Worm (Caenorhabditis elegans) whole organism, L3 larva: ENCODE results near the gene fbxa-11.

Experiments
- aly-2 ChIP-seq: fragments of 150-350 bp; optimal IDR thresholded peaks from 2 replicates; lab custom pipeline; 2014; ENCODE audit warnings: missing biosample characterization, missing genetic modification characterization
- ama-1 ChIP-seq: fragments of 150-350 bp; optimal IDR thresholded peaks from 2 replicates; lab custom pipeline; 2018
- ceh-16 ChIP-seq: sonication (generic microtip); optimal IDR thresholded peaks from 2 replicates; lab custom pipeline; 2017; ENCODE audit warnings: missing biosample characterization, missing genetic modification characterization
- ceh-28 ChIP-seq: fragments of 150-350 bp; optimal IDR thresholded peaks from 2 replicates; lab custom pipeline; 2014; ENCODE audit warnings: missing biosample characterization, missing genetic modification reagents, missing genetic modification characterization
- daf-12 ChIP-seq: fragments of 150-350 bp; optimal IDR thresholded peaks from 2 replicates; lab custom pipeline; 2014; ENCODE audit warnings: missing biosample characterization, missing genetic modification reagents, missing genetic modification characterization
- egl-5 ChIP-seq: fragments of 150-350 bp; optimal IDR thresholded peaks from 2 replicates; lab custom pipeline; 2017; ENCODE audit warnings: missing biosample characterization, missing genetic modification reagents, missing genetic modification characterization, inconsistent platforms
- elt-1 ChIP-seq: fragments of 150-350 bp; optimal IDR thresholded peaks from 2 replicates; lab custom pipeline; 2014; ENCODE audit warnings: missing biosample characterization, missing genetic modification characterization
- eor-1 ChIP-seq, 2 experiments: fragments of 150-350 bp; optimal IDR thresholded peaks; 2 replicates each; lab custom pipeline; 2014 to 2018; ENCODE audit warnings: missing biosample characterization in 2 of 2, missing genetic modification characterization in 2 of 2
- fkh-10 ChIP-seq: sonication (generic microtip); optimal IDR thresholded peaks from 2 replicates; lab custom pipeline; 2017; ENCODE audit warnings: missing biosample characterization, missing genetic modification reagents, missing genetic modification characterization
- jun-1 ChIP-seq: fragments of 150-350 bp; optimal IDR thresholded peaks from 2 replicates; lab custom pipeline; 2014; ENCODE audit warnings: missing biosample characterization, missing genetic modification reagents, missing genetic modification characterization
- nhr-12 ChIP-seq: fragments of 150-350 bp; optimal IDR thresholded peaks from 2 replicates; lab custom pipeline; 2014; ENCODE audit warnings: missing biosample characterization, missing genetic modification characterization
- nhr-25 ChIP-seq: sonication (generic microtip); optimal IDR thresholded peaks from 2 replicates; lab custom pipeline; 2017; ENCODE audit warnings: missing biosample characterization, missing genetic modification characterization
- nhr-76 ChIP-seq: fragments of 150-350 bp; sonication (generic microtip); optimal IDR thresholded peaks from 5 replicates; lab custom pipeline; 2014; ENCODE audit warnings: missing biosample characterization, missing genetic modification characterization
- nhr-77 ChIP-seq: fragments of 150-350 bp; optimal IDR thresholded peaks from 2 replicates; lab custom pipeline; 2014; ENCODE audit warnings: missing biosample characterization, missing genetic modification characterization
- pha-4 ChIP-seq: fragments of 150-350 bp; optimal IDR thresholded peaks from 2 replicates; lab custom pipeline; 2014; ENCODE audit warnings: missing biosample characterization, missing genetic modification reagents, missing genetic modification characterization
- snpc-4 ChIP-seq: fragments of 150-350 bp; optimal IDR thresholded peaks from 2 replicates; lab custom pipeline; 2014; ENCODE audit warnings: missing biosample characterization, missing genetic modification characterization
- tbx-2 ChIP-seq: sonication (generic microtip); optimal IDR thresholded peaks from 2 replicates; lab custom pipeline; 2016; ENCODE audit warnings: mild to moderate bottlenecking, missing genetic modification characterization, missing compliant biosample characterization

Gene fbxa-11

DNA sequence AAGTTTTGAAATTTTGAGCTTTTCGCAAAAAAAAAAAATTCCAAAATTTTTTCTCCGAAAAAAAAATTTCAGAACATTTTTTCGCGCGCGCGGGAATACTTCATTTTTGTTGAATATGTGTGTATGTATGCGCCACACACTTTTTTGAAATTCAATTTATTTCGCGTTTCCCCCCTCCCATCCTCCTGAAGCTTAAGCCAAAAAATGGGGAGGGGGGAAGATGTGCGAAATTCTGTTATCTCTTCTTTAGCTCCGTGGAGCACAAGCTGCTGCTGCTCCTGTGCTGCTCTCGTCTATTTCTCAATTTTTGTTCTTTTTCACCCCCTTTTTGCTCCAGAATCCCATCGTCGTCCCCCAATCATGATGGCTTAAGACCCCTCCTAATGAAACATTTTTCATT, 38.9 kb downstream of the fbxa-11 start:
- TF ChIP-seq aly-2 (tag; lab: Kevin White, UChicago) (no peak), fkh-10 (GFP tag; lab: Kevin White, UChicago) (peak; percentile 84), nhr-76 (tag; lab: Kevin White, UChicago) (no peak)

DNA sequence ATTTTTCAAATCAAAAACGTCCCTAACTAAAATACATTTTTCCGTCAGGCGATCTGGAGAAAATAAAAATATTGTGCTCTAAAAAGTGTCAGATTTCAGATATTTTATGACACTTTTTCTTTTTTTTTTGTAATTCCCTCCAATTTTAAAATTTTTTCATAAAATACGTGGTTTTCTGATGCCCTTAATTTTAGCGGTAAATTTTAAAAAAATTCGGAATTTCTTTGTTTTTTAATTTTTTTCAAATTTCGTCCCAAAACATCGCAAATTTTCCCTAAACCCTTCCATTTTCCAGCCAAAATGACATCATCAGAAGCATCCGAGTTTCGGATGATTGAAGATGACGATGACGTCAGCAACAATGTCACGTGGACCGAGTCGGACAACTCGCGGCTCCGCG, 40.9 kb downstream of the fbxa-11 start, which contains the start of gene trp-2:
Gene trp-2, plus strand, starts transcription at position 301 of the 400 bp plus-strand sequence.
- no peak for TF ChIP-seq eor-1 (tag; optimal IDR thresholded peaks at IDR 0.05; lab: Kevin White, UChicago)
- no peak for TF ChIP-seq ceh-28 (tag; lab: Kevin White, UChicago)
- no peak for TF ChIP-seq nhr-25
- TF ChIP-seq elt-1 (tag; lab: Kevin White, UChicago) = no peak
- no peak for TF ChIP-seq ama-1 (lab: Kevin White, UChicago)
- TF ChIP-seq tbx-2 = no peak
- TF ChIP-seq nhr-76 (tag; lab: Kevin White, UChicago) = no peak
- TF ChIP-seq ceh-16 = no peak
- TF ChIP-seq snpc-4 = no peak
- TF ChIP-seq pha-4 = no peak
- no peak for TF ChIP-seq nhr-77
- TF ChIP-seq jun-1 (tag; lab: Kevin White, UChicago) = no peak

DNA sequence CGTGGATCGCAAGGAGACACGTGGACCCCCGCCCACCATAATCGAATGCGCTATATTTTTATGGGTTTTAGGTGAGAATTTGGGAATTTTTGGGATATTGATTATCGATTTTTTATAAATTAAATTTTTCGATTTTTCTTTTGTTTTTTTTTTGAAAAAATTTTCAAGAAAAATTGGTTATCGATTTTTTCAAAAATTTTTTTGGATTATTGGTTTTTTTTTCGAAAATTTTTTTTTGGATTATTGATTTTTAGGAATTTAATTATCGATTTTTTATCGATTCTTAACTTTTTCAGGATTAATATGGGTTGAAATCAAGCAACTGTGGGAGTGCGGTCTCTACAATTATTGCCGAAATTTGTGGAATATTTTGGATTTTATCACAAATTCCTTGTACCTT, 45.9 kb downstream of the fbxa-11 start:
- TF ChIP-seq egl-5 (no peak), ceh-28 (tag; lab: Kevin White, UChicago) (peak; percentile 84)
- TF ChIP-seq, all 47 proteins: peak for 1

DNA sequence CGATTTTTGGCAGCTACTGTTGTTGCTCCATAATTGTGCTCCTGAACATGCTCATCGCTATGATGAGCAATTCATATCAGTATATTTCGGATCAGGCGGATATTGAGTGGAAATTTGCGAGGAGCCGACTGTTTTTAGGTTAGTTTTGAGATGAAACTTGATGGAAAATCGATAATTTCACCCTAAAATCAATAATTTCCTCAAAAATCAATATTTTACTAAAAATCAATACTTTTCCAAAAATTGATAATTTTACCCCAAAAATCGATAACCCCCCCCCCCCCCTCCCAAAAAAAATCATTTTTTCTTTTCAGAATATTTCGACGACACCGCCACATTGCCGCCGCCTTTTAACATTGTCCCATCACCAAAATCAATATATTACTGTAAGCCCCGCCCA, 48.2 kb downstream of the fbxa-11 start:
- TF ChIP-seq nhr-12 (tag; lab: Kevin White, UChicago) = no peak
- peak; percentile 45 for TF ChIP-seq ceh-28 (tag; lab: Kevin White, UChicago)

DNA sequence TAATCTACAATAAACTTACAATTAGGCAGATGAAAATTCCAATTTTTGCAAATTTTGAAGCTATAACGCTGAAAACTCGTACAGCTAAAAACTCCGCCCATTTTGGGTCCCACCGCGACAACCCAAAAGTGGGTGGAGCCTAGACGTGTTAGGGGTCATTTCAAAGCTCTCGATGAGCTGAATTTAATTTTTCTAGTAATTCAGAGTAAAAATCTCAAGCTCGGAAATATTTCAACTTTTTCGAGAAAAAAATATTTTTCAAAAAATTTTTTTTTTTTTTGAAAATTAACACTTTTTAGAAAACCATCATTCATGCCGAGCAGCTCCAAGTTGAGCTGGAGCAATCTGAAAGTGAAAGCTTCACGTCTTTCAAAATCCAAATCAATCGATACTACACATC, 50.6 kb downstream of the fbxa-11 start, which contains the start of gene R06B10.7:
Gene R06B10.7, minus strand, starts transcription at position 101 of the 400 bp plus-strand sequence.
- no peak for TF ChIP-seq daf-12 (tag; lab: Kevin White, UChicago)
